Worm (Caenorhabditis elegans) whole organism, L4/young adult: ENCODE data around the gene Y34B4A.4.
A peak's percentile ranks its signal among the peaks of the same experiment; 100 is the strongest.

Experiments used
- W03F9.2 ChIP-seq: fragments of 150-350 bp; optimal IDR thresholded peaks from 2 replicates; lab custom pipeline; 2014; ENCODE audit warnings: missing biosample characterization, missing genetic modification characterization
- dao-5 ChIP-seq: sonication (generic microtip); optimal IDR thresholded peaks from 2 replicates; lab custom pipeline; 2016; ENCODE audit warnings: missing genotype, missing genetic modification characterization, moderate library complexity, missing compliant biosample characterization
- him-1 ChIP-seq: sonication (generic microtip); optimal IDR thresholded peaks from 2 replicates; lab custom pipeline; 2016; ENCODE audit warnings: missing genotype, missing genetic modification reagents, missing genetic modification characterization, missing compliant biosample characterization

Gene Y34B4A.4

DNA sequence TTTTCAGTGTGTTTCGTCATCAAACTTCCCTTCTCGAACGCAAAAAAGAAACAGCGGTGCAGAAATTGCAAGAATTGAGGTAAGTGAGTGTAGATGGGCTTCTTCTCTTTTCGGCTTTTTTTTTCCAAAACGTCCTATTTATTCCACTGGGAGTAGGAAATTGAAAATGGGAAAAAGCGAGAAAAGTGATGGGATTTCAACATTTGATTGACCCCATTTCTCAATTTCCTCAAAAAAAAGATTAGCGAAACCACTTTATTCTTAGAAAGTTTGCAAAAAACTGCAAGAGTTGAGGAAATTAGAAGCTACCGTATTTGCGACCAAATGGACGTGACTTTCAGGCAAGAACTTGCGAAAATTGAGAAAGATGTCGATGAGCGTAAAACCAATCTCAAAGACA is 39.4 kb downstream of the Y34B4A.4 start, which contains the start of gene ags-3:
Gene ags-3, minus strand, starts transcription at position 101 of the 400 bp plus-strand sequence.
- TF ChIP-seq him-1 (tag; lab: Kevin White, UChicago) (no peak), W03F9.2 (tag; lab: Kevin White, UChicago) (no peak), dao-5 (no peak)

DNA sequence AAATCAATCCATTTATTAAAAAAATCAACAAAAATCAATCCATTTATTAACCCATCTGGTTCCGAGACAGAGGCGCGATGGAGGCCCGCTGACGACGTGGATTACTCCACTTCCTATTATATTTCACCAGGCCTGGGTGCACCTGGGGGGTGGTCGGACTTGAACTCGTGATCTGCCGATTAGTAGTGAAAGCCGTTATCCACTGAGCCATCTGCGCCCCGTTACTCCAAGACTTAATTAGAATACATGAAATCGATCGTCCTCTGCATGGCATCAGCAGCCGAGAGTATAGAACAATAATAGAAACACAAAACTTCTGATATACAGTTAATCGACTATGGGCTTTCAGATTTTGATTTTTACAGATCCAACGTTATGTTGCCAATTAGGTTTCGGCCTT is 45.5 kb downstream of the Y34B4A.4 start:
- no peak for TF ChIP-seq dao-5
- no peak for TF ChIP-seq W03F9.2 (tag; lab: Kevin White, UChicago)
- TF ChIP-seq him-1 (tag; lab: Kevin White, UChicago) = no peak

DNA sequence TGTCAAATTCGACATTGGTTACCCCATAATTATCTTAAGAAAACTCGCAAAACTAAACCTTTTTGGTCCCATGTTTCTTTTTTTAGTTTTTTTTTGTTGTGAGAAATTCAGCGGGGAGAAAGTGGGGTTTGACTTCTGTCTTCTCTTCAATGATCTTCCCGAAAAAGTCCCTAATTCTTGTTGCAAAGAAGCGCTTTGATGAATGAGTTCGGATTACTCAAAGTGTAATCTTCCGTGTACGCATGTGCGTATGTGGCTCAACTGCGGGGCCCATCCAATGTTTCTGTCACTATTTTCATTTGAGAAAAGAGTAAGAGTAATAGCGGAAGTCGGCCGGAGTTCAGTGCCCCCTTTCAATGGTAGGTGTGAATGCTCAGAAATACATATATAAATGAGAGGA is 47.0 kb downstream of the Y34B4A.4 start:
- TF ChIP-seq W03F9.2 (tag; lab: Kevin White, UChicago) (no peak), him-1 (tag; lab: Kevin White, UChicago) (no peak), dao-5 (no peak)

DNA sequence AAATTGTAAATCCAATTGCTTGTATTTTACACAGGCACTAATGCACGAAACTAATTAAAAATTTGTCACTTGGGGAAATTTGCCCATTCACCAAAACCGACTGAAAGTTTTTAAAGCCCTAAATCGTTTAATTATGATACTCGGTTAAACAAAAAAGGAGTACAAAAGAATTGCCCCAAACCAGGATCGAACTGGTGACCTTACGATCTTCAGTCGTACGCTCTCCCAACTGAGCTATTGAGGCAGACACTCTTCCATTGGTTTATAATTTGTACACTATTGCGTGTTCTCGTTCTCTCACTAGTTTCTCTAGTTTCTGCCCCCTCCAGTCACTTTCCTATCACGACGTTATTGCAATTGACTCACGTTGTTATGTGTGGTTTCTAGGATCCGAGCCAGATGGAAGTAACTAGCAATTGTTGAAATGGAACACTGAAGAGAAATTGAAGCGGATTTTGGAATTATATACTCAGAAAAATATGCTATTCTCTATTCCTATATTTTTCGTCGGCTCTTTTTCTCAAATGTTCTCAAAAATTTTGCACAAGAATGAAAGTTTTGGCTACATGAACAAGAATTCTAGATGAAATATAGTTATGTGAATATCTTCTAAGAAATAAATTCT is 55.2 kb downstream of the Y34B4A.4 start:
- TF ChIP-seq him-1 (tag; lab: Kevin White, UChicago) (no peak), W03F9.2 (tag; lab: Kevin White, UChicago) (no peak), dao-5 (peak; percentile 67)
